Fruit fly (Drosophila melanogaster) whole organism, embryonic: Measurements from ENCODE around the gene Elp3.

Experiments
- Bgb ChIP-seq: fragments of 200-800 bp; sonication (Bioruptor generic); IDR thresholded peaks from 2 replicates; pipeline ENCODE4 v1.3.6; 2022; ENCODE audit warnings: missing biosample characterization, missing genetic modification characterization; ENCODE audit not compliant: partially characterized antibody
- C15 ChIP-seq: fragments of 200-800 bp; sonication (Bioruptor generic); IDR thresholded peaks from 3 replicates; pipeline ENCODE4 v1.3.6; 2022; ENCODE audit warnings: missing biosample characterization, missing genetic modification characterization
- CG10147 ChIP-seq: fragments of 200-800 bp; sonication (Bioruptor generic); optimal IDR thresholded peaks from 2 replicates; lab custom pipeline; 2019; ENCODE audit warnings: missing biosample characterization, mild to moderate bottlenecking, missing genetic modification characterization, moderate library complexity
- CG10209 ChIP-seq: fragments of 200-800 bp; sonication (Bioruptor generic); optimal IDR thresholded peaks from 3 replicates; lab custom pipeline; 2017; ENCODE audit warnings: missing biosample characterization, mild to moderate bottlenecking, missing genetic modification characterization, missing genetic modification reagents
- CG10366 ChIP-seq: fragments of 200-800 bp; sonication (Bioruptor generic); IDR thresholded peaks from 2 replicates; pipeline ENCODE4 v1.3.6; 2022; ENCODE audit warnings: missing biosample characterization, missing genetic modification characterization
- CG10462 ChIP-seq: fragments of 200-800 bp; sonication (Bioruptor generic); optimal IDR thresholded peaks from 2 replicates; lab custom pipeline; 2016; ENCODE audit warnings: missing biosample characterization, missing genetic modification characterization
- CG10565 ChIP-seq: fragments of 200-800 bp; sonication (Bioruptor generic); optimal IDR thresholded peaks from 3 replicates; lab custom pipeline; 2016; ENCODE audit warnings: missing biosample characterization, mild to moderate bottlenecking, missing genetic modification characterization
- CG14667 ChIP-seq: fragments of 200-800 bp; sonication (Bioruptor generic); IDR thresholded peaks from 2 replicates; pipeline ENCODE4 v1.3.6; 2022; ENCODE audit warnings: missing biosample characterization, missing genetic modification characterization
- CG14710 ChIP-seq: fragments of 200-800 bp; sonication (Bioruptor generic); optimal IDR thresholded peaks from 3 replicates; lab custom pipeline; 2019; ENCODE audit warnings: missing biosample characterization, mild to moderate bottlenecking, missing genetic modification characterization, moderate library complexity
- CG18262 ChIP-seq: fragments of 200-800 bp; optimal IDR thresholded peaks from 3 replicates; lab custom pipeline; 2019; ENCODE audit warnings: missing biosample characterization, mild to moderate bottlenecking, missing genetic modification characterization, moderate library complexity
- CG18476 ChIP-seq: fragments of 200-800 bp; sonication (Bioruptor generic); optimal IDR thresholded peaks from 2 replicates; lab custom pipeline; 2016; ENCODE audit warnings: missing biosample characterization, mild to moderate bottlenecking, missing genetic modification characterization
- CG3995 ChIP-seq: fragments of 200-800 bp; sonication (Bioruptor generic); optimal IDR thresholded peaks from 3 replicates; lab custom pipeline; 2016; ENCODE audit warnings: missing biosample characterization, missing genetic modification characterization
- CG4707 ChIP-seq: fragments of 200-800 bp; sonication (Bioruptor generic); optimal IDR thresholded peaks from 2 replicates; lab custom pipeline; 2018; ENCODE audit warnings: missing biosample characterization, mild to moderate bottlenecking, missing genetic modification characterization, moderate library complexity
- CG4820 ChIP-seq: fragments of 200-800 bp; sonication (Bioruptor generic); optimal IDR thresholded peaks from 3 replicates; lab custom pipeline; 2016; ENCODE audit warnings: missing biosample characterization, missing genetic modification characterization
- CG6683 ChIP-seq: fragments of 200-800 bp; sonication (Bioruptor generic); optimal IDR thresholded peaks from 2 replicates; lab custom pipeline; 2017; ENCODE audit warnings: missing biosample characterization, mild to moderate bottlenecking, missing genetic modification characterization, missing genetic modification reagents
- CG7839 ChIP-seq: fragments of 200-800 bp; sonication (Bioruptor generic); optimal IDR thresholded peaks from 3 replicates; lab custom pipeline; 2018; ENCODE audit warnings: missing biosample characterization, mild to moderate bottlenecking, missing genetic modification characterization, moderate library complexity
- CG8290 ChIP-seq, 3 experiments: fragments of 200-800 bp; sonication (Bioruptor generic); optimal IDR thresholded peaks; 2 replicates each; lab custom pipeline; 2016 to 2019; ENCODE audit warnings: missing biosample characterization in 3 of 3, missing genetic modification characterization in 3 of 3, mild to moderate bottlenecking in 2 of 3, moderate library complexity in 1 of 3
- CG9876 ChIP-seq: fragments of 200-800 bp; sonication (Bioruptor generic); optimal IDR thresholded peaks from 2 replicates; lab custom pipeline; 2016; ENCODE audit warnings: missing biosample characterization, missing genetic modification characterization
- Dfd ChIP-seq, 2 experiments: fragments of >200 bp; optimal IDR thresholded peaks; 2 replicates each; lab custom pipeline; 2017; ENCODE audit warnings: missing biosample characterization in 2 of 2, missing genetic modification characterization in 2 of 2
- E2f2 ChIP-seq: fragments of 200-800 bp; sonication (Bioruptor generic); IDR thresholded peaks from 2 replicates; pipeline ENCODE4 v1.3.6; 2022; ENCODE audit warnings: missing biosample characterization, missing genetic modification characterization
- ERR ChIP-seq: fragments of 200-800 bp; sonication (Bioruptor generic); optimal IDR thresholded peaks from 2 replicates; lab custom pipeline; 2016; ENCODE audit warnings: missing biosample characterization, missing genetic modification characterization
- Fer2 ChIP-seq: fragments of 200-800 bp; sonication (Bioruptor generic); optimal IDR thresholded peaks from 2 replicates; lab custom pipeline; 2018; ENCODE audit warnings: missing biosample characterization, mild to moderate bottlenecking, missing genetic modification characterization, moderate library complexity
- HmgD ChIP-seq: fragments of 200-800 bp; sonication (Bioruptor generic); optimal IDR thresholded peaks from 3 replicates; lab custom pipeline; 2016; ENCODE audit warnings: missing biosample characterization, missing genetic modification characterization
- Lhr ChIP-seq: fragments of 200-800 bp; sonication (Bioruptor generic); optimal IDR thresholded peaks from 3 replicates; lab custom pipeline; 2017; ENCODE audit warnings: mild to moderate bottlenecking, missing biosample characterization, missing genetic modification reagents, missing genetic modification characterization
- Lpt ChIP-seq: fragments of >200 bp; optimal IDR thresholded peaks from 2 replicates; lab custom pipeline; 2018; ENCODE audit warnings: missing biosample characterization, missing genetic modification characterization
- Med ChIP-seq: fragments of 200-800 bp; sonication (Bioruptor generic); peaks from one replicate; lab custom pipeline; 2016; ENCODE audit warnings: missing biosample characterization, missing genetic modification characterization, mild to moderate bottlenecking, inconsistent platforms, moderate library complexity
- NC2α ChIP-seq: fragments of 200-800 bp; sonication (Bioruptor generic); optimal IDR thresholded peaks from 2 replicates; lab custom pipeline; 2016; ENCODE audit warnings: missing biosample characterization, missing genetic modification characterization
- Pdp1 ChIP-seq, 2 experiments: fragments of 200-800 bp; sonication (Bioruptor generic); optimal IDR thresholded peaks; 3 replicates each; lab custom pipeline; 2016; ENCODE audit warnings: missing biosample characterization in 2 of 2, missing genetic modification characterization in 2 of 2, mild to moderate bottlenecking in 1 of 2, moderate library complexity in 1 of 2
- Rfx ChIP-seq: fragments of 200-800 bp; sonication (Bioruptor generic); IDR thresholded peaks from 2 replicates; pipeline ENCODE4 v1.3.6; 2022; ENCODE audit warnings: missing biosample characterization, missing genetic modification characterization
- Scr ChIP-seq: fragments of 200-800 bp; sonication (Bioruptor generic); IDR thresholded peaks from 2 replicates; pipeline ENCODE4 v1.3.6; 2022; ENCODE audit warnings: missing biosample characterization, missing genetic modification characterization; ENCODE audit not compliant: partially characterized antibody
- Sin3A ChIP-seq: fragments of >200 bp; optimal IDR thresholded peaks from 2 replicates; lab custom pipeline; 2018
- Xrp1 ChIP-seq: fragments of 200-800 bp; sonication (Bioruptor generic); IDR thresholded peaks from 2 replicates; pipeline ENCODE4 v1.3.6; 2022; ENCODE audit warnings: missing biosample characterization, missing genetic modification characterization
- chinmo ChIP-seq: fragments of 200-800 bp; sonication (Bioruptor generic); IDR thresholded peaks from 4 replicates; pipeline ENCODE4 v1.3.6; 2022; ENCODE audit warnings: missing biosample characterization, missing genetic modification characterization; ENCODE audit not compliant: partially characterized antibody
- cwo ChIP-seq: fragments of 200-800 bp; sonication (Bioruptor generic); optimal IDR thresholded peaks from 3 replicates; lab custom pipeline; 2017; ENCODE audit warnings: missing biosample characterization, missing genetic modification characterization, mild to moderate bottlenecking, moderate library complexity, missing genetic modification reagents
- da ChIP-seq: fragments of 200-800 bp; sonication (Bioruptor generic); optimal IDR thresholded peaks from 2 replicates; lab custom pipeline; 2016; ENCODE audit warnings: missing biosample characterization, missing genetic modification characterization
- dm ChIP-seq: fragments of 200-800 bp; sonication (Bioruptor generic); optimal IDR thresholded peaks from 3 replicates; lab custom pipeline; 2016; ENCODE audit warnings: missing biosample characterization, missing genetic modification characterization
- en ChIP-seq: fragments of 200-800 bp; sonication (Bioruptor generic); optimal IDR thresholded peaks from 2 replicates; lab custom pipeline; 2016; ENCODE audit warnings: missing biosample characterization, missing genetic modification characterization
- grau ChIP-seq: fragments of 200-800 bp; optimal IDR thresholded peaks from 3 replicates; lab custom pipeline; 2019; ENCODE audit warnings: missing biosample characterization, mild to moderate bottlenecking, missing genetic modification characterization, moderate library complexity
- grn ChIP-seq: fragments of 200-800 bp; sonication (Bioruptor generic); optimal IDR thresholded peaks from 3 replicates; lab custom pipeline; 2017; ENCODE audit warnings: missing biosample characterization, missing genetic modification characterization
- gsb ChIP-seq: fragments of 200-800 bp; sonication (Bioruptor generic); IDR thresholded peaks from 2 replicates; pipeline ENCODE4 v1.3.6; 2022; ENCODE audit warnings: missing biosample characterization, missing genetic modification characterization
- hb ChIP-seq: fragments of 200-800 bp; sonication (Bioruptor generic); IDR thresholded peaks from 3 replicates; pipeline ENCODE4 v1.3.6; 2022; ENCODE audit warnings: missing biosample characterization, missing genetic modification characterization; ENCODE audit not compliant: partially characterized antibody
- hbn ChIP-seq: fragments of 200-800 bp; sonication (Bioruptor generic); IDR thresholded peaks from 2 replicates; pipeline ENCODE4 v1.3.6; 2022; ENCODE audit warnings: missing biosample characterization, missing genetic modification characterization; ENCODE audit not compliant: partially characterized antibody
- ind ChIP-seq: fragments of 200-800 bp; sonication (Bioruptor generic); optimal IDR thresholded peaks from 3 replicates; lab custom pipeline; 2016; ENCODE audit warnings: missing biosample characterization, missing genetic modification characterization
- kah ChIP-seq: fragments of 200-800 bp; sonication (Bioruptor generic); optimal IDR thresholded peaks from 2 replicates; lab custom pipeline; 2018; ENCODE audit warnings: missing biosample characterization, mild to moderate bottlenecking, missing genetic modification characterization
- mam ChIP-seq: fragments of 200-800 bp; sonication (Bioruptor generic); optimal IDR thresholded peaks from 3 replicates; lab custom pipeline; 2016; ENCODE audit warnings: missing biosample characterization, missing genetic modification characterization
- oc ChIP-seq: fragments of 200-800 bp; sonication (Bioruptor generic); optimal IDR thresholded peaks from 2 replicates; lab custom pipeline; 2018; ENCODE audit warnings: missing biosample characterization, mild to moderate bottlenecking, missing genetic modification characterization, moderate library complexity
- rib ChIP-seq: fragments of 200-800 bp; sonication (Bioruptor generic); IDR thresholded peaks from 2 replicates; pipeline ENCODE4 v1.3.6; 2022; ENCODE audit warnings: missing biosample characterization, missing genetic modification characterization
- stc ChIP-seq: fragments of 200-800 bp; sonication (Bioruptor generic); IDR thresholded peaks from 2 replicates; pipeline ENCODE4 v1.3.6; 2022; ENCODE audit warnings: missing biosample characterization, missing genetic modification characterization
- trem ChIP-seq: fragments of 200-800 bp; optimal IDR thresholded peaks from 3 replicates; lab custom pipeline; 2019; ENCODE audit warnings: missing biosample characterization, mild to moderate bottlenecking, missing genetic modification characterization, moderate library complexity
- ttk ChIP-seq: fragments of 200-800 bp; sonication (Bioruptor generic); IDR thresholded peaks from 2 replicates; pipeline ENCODE4 v2.1.2; 2022; ENCODE audit warnings: missing biosample characterization, missing genetic modification characterization
- zfh1 ChIP-seq: fragments of 200-800 bp; sonication (Bioruptor generic); IDR thresholded peaks from 3 replicates; pipeline ENCODE4 v1.3.6; 2022; ENCODE audit warnings: missing biosample characterization, missing genetic modification characterization

The Elp3 gene

DNA sequence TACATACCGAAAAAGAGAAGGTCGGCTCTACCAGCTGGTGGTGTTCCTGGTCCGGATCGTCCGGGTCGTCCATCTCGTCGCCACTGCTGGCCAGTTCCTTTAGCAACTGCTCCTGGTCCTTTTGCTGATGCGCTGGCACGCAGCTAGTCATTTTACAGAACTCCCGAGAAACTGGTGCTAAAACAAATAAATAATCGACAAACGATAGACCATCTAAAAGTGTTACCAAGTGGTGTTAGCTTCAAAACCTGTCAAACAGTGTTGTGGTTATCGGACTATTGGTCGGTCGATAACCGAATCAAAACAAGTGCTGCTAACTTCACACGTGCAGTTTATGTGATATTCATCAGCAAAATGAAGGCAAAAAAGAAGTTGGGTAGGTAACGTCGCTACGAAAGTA lies at the start of gene Elp3, which contains the start of gene morgue:
TSS of gene Elp3 (plus strand) at position 276 of the 400 bp plus-strand sequence.
TSS of gene morgue (minus strand) at position 224 of the 400 bp plus-strand sequence.
- peak in 1 of 2 experiments; percentile 30 for TF ChIP-seq Pdp1 (GFP tag; optimal IDR thresholded peaks at IDR 0.05; lab: Kevin White, UChicago)
- TF ChIP-seq rib (GFP tag; lab: Robert Waterston, UW): no peak
- no peak for TF ChIP-seq ind (GFP tag; lab: Kevin White, UChicago)
- TF ChIP-seq da (GFP tag; lab: Kevin White, UChicago): no peak
- no peak for TF ChIP-seq C15
- 0 out of 4 replicates have a peak, but pooled peaks have one; percentile 61 for TF ChIP-seq chinmo
- TF ChIP-seq CG10565 (GFP tag; lab: Kevin White, UChicago): no peak
- 0 out of 2 replicates have a peak, but pooled peaks have one; percentile 6 for TF ChIP-seq Xrp1
- no peak for TF ChIP-seq gsb (GFP tag; lab: Robert Waterston, UW)
- no peak for TF ChIP-seq Fer2 (tag; lab: Kevin White, UChicago)
- no peak for TF ChIP-seq NC2α (GFP tag; lab: Kevin White, UChicago)
- no peak for TF ChIP-seq mam (GFP tag; lab: Kevin White, UChicago)
- no peak for TF ChIP-seq CG8290 (GFP tag; optimal IDR thresholded peaks at IDR 0.05; lab: Kevin White, UChicago)
- TF ChIP-seq CG8290 (tag; optimal IDR thresholded peaks at IDR 0.05; lab: Kevin White, UChicago): peak in 1 of 2 experiments; percentile 50
- TF ChIP-seq CG10366 (GFP tag; lab: Robert Waterston, UW): no peak
- TF ChIP-seq E2f2: peak; percentile 39; the same call in 1 of the 2 replicates
- TF ChIP-seq CG6683 (GFP tag; lab: Kevin White, UChicago): no peak
- TF ChIP-seq stc (GFP tag; lab: Robert Waterston, UW): no peak
- TF ChIP-seq grn (GFP tag; lab: Kevin White, UChicago): no peak
- no peak for TF ChIP-seq CG3995 (GFP tag; lab: Kevin White, UChicago)
- no peak for TF ChIP-seq en
- TF ChIP-seq cwo (GFP tag; lab: Kevin White, UChicago): peak; percentile 45
- TF ChIP-seq Lhr (GFP tag; lab: Kevin White, UChicago): no peak
- TF ChIP-seq CG18262: no peak
- TF ChIP-seq Lpt: no peak
- no peak for TF ChIP-seq Dfd (GFP tag; optimal IDR thresholded peaks at IDR 0.05; lab: Kevin White, UChicago)
- no peak for TF ChIP-seq CG4707 (GFP tag; lab: Kevin White, UChicago)
- peak; percentile 55 for TF ChIP-seq CG14710
- TF ChIP-seq CG10209: no peak
- TF ChIP-seq grau: peak; percentile 14
- TF ChIP-seq ERR (GFP tag; lab: Kevin White, UChicago): no peak
- peak; percentile 73 for TF ChIP-seq Med (GFP tag; lab: Kevin White, UChicago)
- TF ChIP-seq Scr (GFP tag; lab: Robert Waterston, UW): peak; percentile 70
- no peak for TF ChIP-seq oc (tag; lab: Kevin White, UChicago)
- TF ChIP-seq CG7839: no peak
- TF ChIP-seq kah: no peak
- peak; percentile 51 for TF ChIP-seq hbn
- peak; percentile 53 for TF ChIP-seq Sin3A
- no peak for TF ChIP-seq CG9876 (GFP tag; lab: Kevin White, UChicago)
- peak; percentile 82 for TF ChIP-seq Bgb (GFP tag; lab: Robert Waterston, UW)
- no peak for TF ChIP-seq ttk (GFP tag; lab: Robert Waterston, UW)
- no peak for TF ChIP-seq CG18476 (GFP tag; lab: Kevin White, UChicago)
- TF ChIP-seq Rfx (GFP tag; lab: Robert Waterston, UW): no peak
- TF ChIP-seq CG10462: no peak
- TF ChIP-seq dm (GFP tag; lab: Kevin White, UChicago): peak; percentile 89
- 0 out of 3 replicates have a peak, but pooled peaks have one; percentile 25 for TF ChIP-seq hb (GFP tag; lab: Robert Waterston, UW)
- TF ChIP-seq CG10147 (GFP tag; lab: Kevin White, UChicago): no peak
- TF ChIP-seq zfh1: no peak
- peak; percentile 91 for TF ChIP-seq trem
- no peak for TF ChIP-seq HmgD (GFP tag; lab: Kevin White, UChicago)
- no peak for TF ChIP-seq CG14667 (GFP tag; lab: Robert Waterston, UW)
- TF ChIP-seq CG4820 (GFP tag; lab: Kevin White, UChicago): no peak
